Worm (Caenorhabditis elegans): ENCODE measurements around the gene T20B12.5.

DNA sequence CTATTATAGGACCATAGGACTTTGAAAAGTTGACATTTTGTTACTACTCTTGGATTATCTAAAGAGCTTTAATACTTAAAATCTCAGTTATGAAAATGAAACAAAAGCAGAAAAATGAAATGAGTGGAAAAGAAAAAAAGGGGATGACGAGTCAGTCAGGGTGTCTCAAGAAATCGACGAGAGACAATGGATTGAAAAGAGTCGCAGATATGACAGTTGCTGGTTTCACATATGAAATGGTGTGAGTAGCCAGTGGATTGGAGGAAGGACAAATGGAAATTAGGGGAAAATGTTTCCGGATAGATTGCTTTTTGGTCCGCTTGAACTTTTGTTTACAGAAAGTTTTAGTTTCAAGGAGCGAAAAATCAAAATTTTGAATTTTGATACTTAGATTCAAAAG, 30.3 kb upstream of the T20B12.5 start:
- TF ChIP-seq nhr-232 (tag; optimal IDR thresholded peaks at IDR 0.05) (no peak), unc-3 (GFP tag; conservative IDR thresholded peaks at IDR 0.05) (no peak), unc-3 (tag; optimal IDR thresholded peaks at IDR 0.05) (no peak), fkh-10 (GFP tag; optimal IDR thresholded peaks at IDR 0.05) (no peak), elt-2 (tag; optimal IDR thresholded peaks at IDR 0.05) (no peak), C38D4.7 (GFP tag; optimal IDR thresholded peaks at IDR 0.05) (no peak), nhr-11 (tag; optimal IDR thresholded peaks at IDR 0.05) (no peak), ceh-9 (tag; optimal IDR thresholded peaks at IDR 0.05) (no peak), Y22D7AL.16 (tag; optimal IDR thresholded peaks at IDR 0.05) (no peak), F13H6.1 (tag; optimal IDR thresholded peaks at IDR 0.05) (no peak)

Measured in whole organism, late embryonic.